Fruit fly (Drosophila melanogaster): ENCODE results near the gene Madm.
A peak's percentile ranks its signal among the peaks of the same experiment; 100 is the strongest.

Madm gene

DNA sequence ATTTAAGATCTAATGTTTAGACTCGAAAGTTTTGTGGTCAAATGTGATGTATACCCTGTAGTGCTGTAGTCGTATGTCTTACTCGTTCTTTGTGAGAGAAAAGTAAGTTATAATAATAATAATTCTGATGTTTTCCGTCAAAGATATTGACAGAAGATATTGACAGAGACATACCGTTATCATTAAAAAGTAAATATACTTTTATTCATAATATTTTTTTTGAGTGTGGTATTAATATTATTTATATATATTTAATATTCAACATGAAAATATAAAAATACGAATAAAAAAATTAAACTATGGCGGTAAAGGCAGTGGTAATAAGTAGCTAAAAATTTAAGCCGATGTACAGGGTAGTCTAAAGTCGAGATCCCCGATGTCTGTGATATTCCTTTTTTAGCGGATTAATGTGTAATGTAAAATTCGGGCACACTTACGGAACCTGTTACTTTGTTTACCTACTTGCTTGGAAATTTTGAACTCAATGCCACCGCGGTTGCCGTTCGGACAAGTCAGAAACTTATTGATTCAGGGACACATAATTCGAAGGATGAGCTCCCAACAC is 5.9 kb upstream of the Madm start, which contains the start of the genes CG2100 and CG1236 (continued):
- TF ChIP-seq CG12155 (GFP tag; optimal IDR thresholded peaks at IDR 0.05) = peak; percentile 70
- TF ChIP-seq Fer3 (tag; optimal IDR thresholded peaks at IDR 0.05) = peak; percentile 76
- peak; percentile 91 for TF ChIP-seq CG17829 (tag; optimal IDR thresholded peaks at IDR 0.05)
- TF ChIP-seq Dip2 (GFP tag; IDR thresholded peaks at IDR 0.05) = no peak
- peak; percentile 82 for TF ChIP-seq tin (GFP tag; optimal IDR thresholded peaks at IDR 0.05)
- no peak for TF ChIP-seq CG7745 (tag; optimal IDR thresholded peaks at IDR 0.05)
- no peak for TF ChIP-seq CG12236 (GFP tag; optimal IDR thresholded peaks at IDR 0.05)
- peak; percentile 86 for TF ChIP-seq Dek (tag; optimal IDR thresholded peaks at IDR 0.05)
- TF ChIP-seq luna (GFP tag; optimal IDR thresholded peaks at IDR 0.05) = no peak
- peak; percentile 88 for TF ChIP-seq caup (GFP tag; optimal IDR thresholded peaks at IDR 0.05; ENCODE audit: severe bottlenecking)
- TF ChIP-seq CG30403 (GFP tag; optimal IDR thresholded peaks at IDR 0.05) = peak; percentile 84
- no peak for TF ChIP-seq CG17568 (GFP tag; optimal IDR thresholded peaks at IDR 0.05)
- no peak for TF ChIP-seq fd64A (GFP tag; optimal IDR thresholded peaks at IDR 0.05)
- no peak for TF ChIP-seq zen2 (GFP tag; IDR thresholded peaks at IDR 0.05; ENCODE audit: partially characterized antibody)
- peak; percentile 81 for TF ChIP-seq Fer1 (GFP tag; optimal IDR thresholded peaks at IDR 0.05)
- TF ChIP-seq CG11695 (GFP tag; IDR thresholded peaks at IDR 0.05) = peak; percentile 87
- TF ChIP-seq Oli (tag; optimal IDR thresholded peaks at IDR 0.05) = peak; percentile 88
- TF ChIP-seq nerfin-1 (tag; optimal IDR thresholded peaks at IDR 0.05) = peak; percentile 79
- TF ChIP-seq az2 (GFP tag; optimal IDR thresholded peaks at IDR 0.05) = peak; percentile 81
- peak; percentile 60 for TF ChIP-seq Hsf (GFP tag; optimal IDR thresholded peaks at IDR 0.05)
- no peak for TF ChIP-seq bowl (GFP tag; IDR thresholded peaks at IDR 0.05)
- TF ChIP-seq ken (GFP tag; IDR thresholded peaks at IDR 0.05) = 0 out of 3 replicates have a peak, but pooled peaks have one; percentile 53
- peak; percentile 37 for TF ChIP-seq CG18011 (GFP tag; optimal IDR thresholded peaks at IDR 0.05)
- peak; percentile 85 for TF ChIP-seq NfI (GFP tag; optimal IDR thresholded peaks at IDR 0.05)
- peak; percentile 80 for TF ChIP-seq esg (GFP tag; conservative IDR thresholded peaks at IDR 0.05)
- 0 out of 2 replicates have a peak, but pooled peaks have one; percentile 70 for TF ChIP-seq CG32767 (GFP tag; IDR thresholded peaks at IDR 0.05)
- peak; percentile 30 for TF ChIP-seq NC2β (GFP tag; optimal IDR thresholded peaks at IDR 0.05)
- peak; percentile 68 for TF ChIP-seq org-1 (GFP tag; optimal IDR thresholded peaks at IDR 0.05)
- TF ChIP-seq CG17912 (GFP tag; optimal IDR thresholded peaks at IDR 0.05) = no peak
- peak; percentile 85 for TF ChIP-seq CG15514 (GFP tag; optimal IDR thresholded peaks at IDR 0.05)
- TF ChIP-seq toy (GFP tag; IDR thresholded peaks at IDR 0.05) = 0 out of 2 replicates have a peak, but pooled peaks have one; percentile 39
- TF ChIP-seq CG5953 (GFP tag; IDR thresholded peaks at IDR 0.05) = peak; percentile 62
- peak; percentile 78 for TF ChIP-seq Six4 (GFP tag; optimal IDR thresholded peaks at IDR 0.05)
- TF ChIP-seq CG17359 (tag; optimal IDR thresholded peaks at IDR 0.05) = peak; percentile 84
- TF ChIP-seq hth (optimal IDR thresholded peaks at IDR 0.05) = no peak
- no peak for TF ChIP-seq pfk (GFP tag; optimal IDR thresholded peaks at IDR 0.05)
- peak; percentile 58 for TF ChIP-seq HmgZ (tag; optimal IDR thresholded peaks at IDR 0.05)
- TF ChIP-seq CG15479 (GFP tag; optimal IDR thresholded peaks at IDR 0.05) = peak; percentile 2
- TF ChIP-seq Camta (GFP tag; optimal IDR thresholded peaks at IDR 0.05) = peak; percentile 47
- no peak for TF ChIP-seq usp (GFP tag; optimal IDR thresholded peaks at IDR 0.05)
- TF ChIP-seq CG3847 (GFP tag; IDR thresholded peaks at IDR 0.05) = peak; percentile 63
- peak; percentile 32 for TF ChIP-seq pum (GFP tag; optimal IDR thresholded peaks at IDR 0.05)
- peak; percentile 19 for TF ChIP-seq Bdp1 (GFP tag; optimal IDR thresholded peaks at IDR 0.05)
- TF ChIP-seq pb (GFP tag; optimal IDR thresholded peaks at IDR 0.05) = no peak
- peak; percentile 10 for TF ChIP-seq slp2 (GFP tag; optimal IDR thresholded peaks at IDR 0.05)
- TF ChIP-seq CG9215 (GFP tag; IDR thresholded peaks at IDR 0.05) = peak; percentile 64
- TF ChIP-seq CG7987 (GFP tag; optimal IDR thresholded peaks at IDR 0.05) = peak; percentile 26
- TF ChIP-seq CG12219 (GFP tag; optimal IDR thresholded peaks at IDR 0.05) = peak; percentile 50
- TF ChIP-seq HHEX (GFP tag; optimal IDR thresholded peaks at IDR 0.05) = peak; percentile 86
- TF ChIP-seq croc (GFP tag; conservative IDR thresholded peaks at IDR 0.05) = peak; percentile 65

Measured in whole organism, embryonic.